Worm (Caenorhabditis elegans): Measurements from ENCODE around the gene F56D6.13.

ce11 chrIV:3894004-3894480, 15.2 kb upstream of the F56D6.13 start, which contains the start of gene F56D6.8:
- TF ChIP-seq nhr-111 (GFP tag; optimal IDR thresholded peaks at IDR 0.05) (no peak), lsy-2 (tag; optimal IDR thresholded peaks at IDR 0.05) (no peak), nhr-11 (tag; optimal IDR thresholded peaks at IDR 0.05) (no peak), nhr-25 (tag; optimal IDR thresholded peaks at IDR 0.05; ENCODE audit: borderline replicate concordance, insufficient read depth) (no peak), fos-1 (tag; optimal IDR thresholded peaks at IDR 0.05) (no peak), zip-2 (tag; optimal IDR thresholded peaks at IDR 0.05) (no peak), fkh-10 (GFP tag; optimal IDR thresholded peaks at IDR 0.05) (no peak), lin-13 (GFP tag; optimal IDR thresholded peaks at IDR 0.05) (no peak), ceh-82 (tag; optimal IDR thresholded peaks at IDR 0.05) (no peak), unc-130 (GFP tag; optimal IDR thresholded peaks at IDR 0.05) (no peak), attf-4 (tag; optimal IDR thresholded peaks at IDR 0.05) (no peak), pqm-1 (tag; optimal IDR thresholded peaks at IDR 0.05) (no peak)
